Fruit fly (Drosophila melanogaster) whole organism: Measurements from ENCODE around the gene CG8036.

Experiments
- Dll ChIP-seq: fragments of >200 bp; optimal IDR thresholded peaks from 2 replicates; lab custom pipeline; 2017
- EcR ChIP-seq, 2 experiments: fragments of >200 bp; optimal IDR thresholded peaks; 2 replicates each; lab custom pipeline; 2017; ENCODE audit warnings: missing biosample characterization in 2 of 2, missing genetic modification characterization in 2 of 2, missing genetic modification reagents in 2 of 2

- TF ChIP-seq Dll (lab: Kevin White, UChicago) (no peak), EcR (GFP tag; optimal IDR thresholded peaks at IDR 0.05; lab: Kevin White, UChicago) (no peak)
Measured at dm6 chr3R:8686446-8686845, 18.8 kb downstream of the CG8036 start.
